Worm (Caenorhabditis elegans): Measurements from ENCODE around the gene srg-21.

ce11 chrII:3051332-3051731 is 39.8 kb downstream of the srg-21 start:
- TF ChIP-seq fos-1 (tag; optimal IDR thresholded peaks at IDR 0.05) (no peak), ceh-16 (tag; optimal IDR thresholded peaks at IDR 0.05) (no peak), ama-1 (optimal IDR thresholded peaks at IDR 0.05) (no peak), unc-62 (GFP tag; optimal IDR thresholded peaks at IDR 0.05) (no peak), snpc-4 (tag; optimal IDR thresholded peaks at IDR 0.05) (no peak), nhr-12 (tag; optimal IDR thresholded peaks at IDR 0.05) (no peak), pha-4 (tag; optimal IDR thresholded peaks at IDR 0.05) (no peak), ztf-11 (tag; optimal IDR thresholded peaks at IDR 0.05) (no peak), jun-1 (tag; optimal IDR thresholded peaks at IDR 0.05) (no peak), fkh-10 (GFP tag; optimal IDR thresholded peaks at IDR 0.05) (no peak), elt-1 (tag; optimal IDR thresholded peaks at IDR 0.05) (no peak)

Data from whole organism, L3 larva.